Worm (Caenorhabditis elegans) whole organism, L2 larva: ENCODE measurements around the gene oef-1.

Source experiments
- lin-13 ChIP-seq: fragments of 150-350 bp; optimal IDR thresholded peaks from 2 replicates; lab custom pipeline; 2014; ENCODE audit warnings: missing biosample characterization, missing genetic modification reagents, missing genetic modification characterization
- nhr-237 ChIP-seq: fragments of 150-350 bp; optimal IDR thresholded peaks from 2 replicates; lab custom pipeline; 2014; ENCODE audit warnings: missing biosample characterization, missing genetic modification characterization
- peb-1 ChIP-seq: fragments of 150-350 bp; optimal IDR thresholded peaks from 2 replicates; lab custom pipeline; 2014; ENCODE audit warnings: missing biosample characterization, missing genetic modification characterization
- zag-1 ChIP-seq: fragments of 150-350 bp; optimal IDR thresholded peaks from 2 replicates; lab custom pipeline; 2014; ENCODE audit warnings: missing biosample characterization, missing genetic modification characterization
- ztf-11 ChIP-seq: sonication (generic microtip); optimal IDR thresholded peaks from 2 replicates; lab custom pipeline; 2017; ENCODE audit warnings: missing biosample characterization, missing genetic modification characterization

DNA sequence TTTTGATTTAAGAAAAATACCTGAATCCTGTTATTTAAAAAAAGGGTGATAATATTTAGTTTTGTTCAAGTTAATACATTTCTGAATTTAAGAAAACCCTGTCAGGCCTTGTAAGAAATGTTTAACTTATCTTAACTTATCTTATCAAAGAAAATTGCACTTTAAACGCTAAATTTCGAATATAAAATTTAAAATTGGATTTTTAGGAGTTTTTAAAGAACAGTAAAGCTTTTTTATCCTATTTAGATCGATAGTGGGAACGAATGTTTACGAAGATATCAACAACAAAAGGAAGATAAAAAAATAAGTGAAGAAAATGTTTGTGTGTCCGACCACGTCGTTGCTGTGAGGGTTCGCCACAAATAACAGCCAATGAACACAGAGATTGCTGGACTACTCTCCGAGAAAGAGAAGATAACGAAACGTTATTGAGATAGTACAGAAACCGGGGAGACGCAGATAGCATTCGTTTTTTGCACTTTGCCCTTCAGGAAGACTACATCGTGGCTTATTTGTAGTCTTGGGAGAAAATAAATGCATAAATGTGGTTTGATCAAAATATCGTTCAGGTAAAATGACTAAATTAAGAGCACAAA lies 4.8 kb downstream of the oef-1 start, which contains the start of gene dif-1:
- TF ChIP-seq ztf-11 (tag; lab: Kevin White, UChicago) (no peak), peb-1 (no peak), lin-13 (GFP tag; lab: Kevin White, UChicago) (no peak), nhr-237 (tag; lab: Kevin White, UChicago) (no peak), zag-1 (tag; lab: Kevin White, UChicago) (no peak)
